Fruit fly (Drosophila melanogaster) whole organism: ENCODE results near the gene LysX.

Source experiments
- CG8478 ChIP-seq: fragments of >200 bp; optimal IDR thresholded peaks from 2 replicates; lab custom pipeline; 2018; ENCODE audit warnings: inconsistent platforms
- Dll ChIP-seq: fragments of >200 bp; optimal IDR thresholded peaks from 2 replicates; lab custom pipeline; 2017
- EcR ChIP-seq, 2 experiments: fragments of >200 bp; optimal IDR thresholded peaks; 2 replicates each; lab custom pipeline; 2017; ENCODE audit warnings: missing biosample characterization in 2 of 2, missing genetic modification characterization in 2 of 2, missing genetic modification reagents in 2 of 2
- pan ChIP-seq: fragments of >200 bp; optimal IDR thresholded peaks from 2 replicates; lab custom pipeline; 2017
- psq ChIP-seq: fragments of >200 bp; optimal IDR thresholded peaks from 2 replicates; lab custom pipeline; 2017
- usp ChIP-seq: fragments of >200 bp; optimal IDR thresholded peaks from 2 replicates; lab custom pipeline; 2017; ENCODE audit warnings: missing biosample characterization, missing genetic modification characterization, mixed read lengths

The LysX gene

dm6 chr3L:1204674-1205547 lies 9.8 kb upstream of the LysX start, which contains the start of gene CG9119:
Gene CG9119 (minus strand): TSS chr3L:1204795.
- no peak for TF ChIP-seq psq (lab: Kevin White, UChicago)
- TF ChIP-seq EcR (GFP tag; optimal IDR thresholded peaks at IDR 0.05; lab: Kevin White, UChicago): no peak
- TF ChIP-seq pan (lab: Kevin White, UChicago): no peak
- no peak for TF ChIP-seq Dll (lab: Kevin White, UChicago)
- TF ChIP-seq usp: no peak
- no peak for TF ChIP-seq CG8478 (lab: Kevin White, UChicago)

- TF ChIP-seq EcR (GFP tag; optimal IDR thresholded peaks at IDR 0.05; lab: Kevin White, UChicago) (no peak), usp (no peak), psq (lab: Kevin White, UChicago) (no peak), CG8478 (lab: Kevin White, UChicago) (no peak), pan (lab: Kevin White, UChicago) (no peak), Dll (lab: Kevin White, UChicago) (no peak)
These were observed 8.8 kb upstream of the LysX start for dm6 chr3L:1203855-1204431.

- no peak for TF ChIP-seq pan (lab: Kevin White, UChicago)
- no peak for TF ChIP-seq usp
- no peak for TF ChIP-seq Dll (lab: Kevin White, UChicago)
- no peak for TF ChIP-seq CG8478 (lab: Kevin White, UChicago)
These were observed 7.6 kb upstream of the LysX start, which contains the start of gene meep for dm6 chr3L:1202588-1203195. Gene meep (minus strand): TSS chr3L:1203036.

- no peak for TF ChIP-seq EcR (GFP tag; optimal IDR thresholded peaks at IDR 0.05; lab: Kevin White, UChicago)
- TF ChIP-seq pan (lab: Kevin White, UChicago): no peak
- no peak for TF ChIP-seq CG8478 (lab: Kevin White, UChicago)
- TF ChIP-seq psq (lab: Kevin White, UChicago): no peak
- no peak for TF ChIP-seq usp
- TF ChIP-seq Dll (lab: Kevin White, UChicago): no peak
These were observed 5.4 kb upstream of the LysX start, which contains the start of gene mwh for dm6 chr3L:1200357-1201051. Gene mwh (plus strand): TSS chr3L:1200786.

dm6 chr3L:1195868-1196552 lies 908 bp upstream of the LysX start, which contains the start of gene Aplip1:
Gene Aplip1 (plus strand): TSS chr3L:1196317.
- TF ChIP-seq pan (lab: Kevin White, UChicago) (no peak), psq (lab: Kevin White, UChicago) (no peak), usp (no peak), EcR (GFP tag; optimal IDR thresholded peaks at IDR 0.05; lab: Kevin White, UChicago) (no peak), CG8478 (lab: Kevin White, UChicago) (no peak), Dll (lab: Kevin White, UChicago) (no peak)

dm6 chr3L:1193123-1193844 lies 1.8 kb downstream of the LysX start, which contains the start of gene Trhn:
Gene Trhn (minus strand): TSS chr3L:1193173.
- TF ChIP-seq usp: no peak
- TF ChIP-seq CG8478 (lab: Kevin White, UChicago): no peak
- no peak for TF ChIP-seq Dll (lab: Kevin White, UChicago)
- no peak for TF ChIP-seq EcR (GFP tag; optimal IDR thresholded peaks at IDR 0.05; lab: Kevin White, UChicago)

- no peak for TF ChIP-seq CG8478 (lab: Kevin White, UChicago)
- no peak for TF ChIP-seq usp
- TF ChIP-seq pan (lab: Kevin White, UChicago): no peak
- no peak for TF ChIP-seq Dll (lab: Kevin White, UChicago)
- TF ChIP-seq EcR (GFP tag; optimal IDR thresholded peaks at IDR 0.05; lab: Kevin White, UChicago): no peak
- no peak for TF ChIP-seq psq (lab: Kevin White, UChicago)
These were observed 6.0 kb downstream of the LysX start, which contains the start of gene CG13912 for dm6 chr3L:1188936-1189659. Gene CG13912 (plus strand): TSS chr3L:1189588.

dm6 chr3L:1183467-1183866 lies 11.6 kb downstream of the LysX start:
- TF ChIP-seq Dll (lab: Kevin White, UChicago): no peak
- no peak for TF ChIP-seq CG8478 (lab: Kevin White, UChicago)
- TF ChIP-seq usp: no peak
- no peak for TF ChIP-seq pan (lab: Kevin White, UChicago)
- TF ChIP-seq EcR (GFP tag; optimal IDR thresholded peaks at IDR 0.05; lab: Kevin White, UChicago): no peak
- no peak for TF ChIP-seq psq (lab: Kevin White, UChicago)

- TF ChIP-seq psq (lab: Kevin White, UChicago) (no peak), Dll (lab: Kevin White, UChicago) (peak; percentile 83), CG8478 (lab: Kevin White, UChicago) (peak; percentile 75)
These were observed 17.0 kb downstream of the LysX start for dm6 chr3L:1178115-1178583.
